Fruit fly (Drosophila melanogaster): ENCODE measurements around the gene CG12991.

The CG12991 gene

dm6 chrX:17595822-17596221, 16.2 kb downstream of the CG12991 start (continued):
- no peak for TF ChIP-seq CG7963 (GFP tag; IDR thresholded peaks at IDR 0.05; ENCODE audit: partially characterized antibody)
- peak; percentile 76 for TF ChIP-seq CG9817 (tag; optimal IDR thresholded peaks at IDR 0.05)
- no peak for TF ChIP-seq CG10565 (GFP tag; optimal IDR thresholded peaks at IDR 0.05)
- peak; percentile 32 for TF ChIP-seq Nf-YB (GFP tag; optimal IDR thresholded peaks at IDR 0.05)
- peak; percentile 80 for TF ChIP-seq CG15269 (tag; optimal IDR thresholded peaks at IDR 0.05)
- no peak for TF ChIP-seq br (optimal IDR thresholded peaks at IDR 0.05)
- peak; percentile 56 for TF ChIP-seq tin (GFP tag; optimal IDR thresholded peaks at IDR 0.05)
- TF ChIP-seq CG2199 (GFP tag; IDR thresholded peaks at IDR 0.05) = no peak
- TF ChIP-seq HLH3B (GFP tag; IDR thresholded peaks at IDR 0.05) = peak; percentile 76
- TF ChIP-seq CG12236 (GFP tag; optimal IDR thresholded peaks at IDR 0.05) = no peak
- TF ChIP-seq TFAM (GFP tag; optimal IDR thresholded peaks at IDR 0.05) = no peak
- peak; percentile 85 for TF ChIP-seq CG3281 (GFP tag; optimal IDR thresholded peaks at IDR 0.05)
- peak; percentile 60 for TF ChIP-seq Six4 (GFP tag; optimal IDR thresholded peaks at IDR 0.05)
- no peak for TF ChIP-seq Dref (GFP tag; IDR thresholded peaks at IDR 0.05)
- peak; percentile 80 for TF ChIP-seq CG2712 (tag; optimal IDR thresholded peaks at IDR 0.05)
- TF ChIP-seq org-1 (GFP tag; optimal IDR thresholded peaks at IDR 0.05) = peak; percentile 34
- TF ChIP-seq unc-4 (GFP tag; IDR thresholded peaks at IDR 0.05; ENCODE audit: partially characterized antibody) = no peak
- TF ChIP-seq MBD-R2 (GFP tag; IDR thresholded peaks at IDR 0.05) = peak; percentile 58; the same call in 1 of the 2 replicates
- TF ChIP-seq CG16815 (GFP tag; optimal IDR thresholded peaks at IDR 0.05) = peak; percentile 48
- TF ChIP-seq CG6765 (GFP tag; optimal IDR thresholded peaks at IDR 0.05) = peak; percentile 57
- TF ChIP-seq CG1602 (GFP tag; optimal IDR thresholded peaks at IDR 0.05) = peak; percentile 63
- TF ChIP-seq fd64A (GFP tag; optimal IDR thresholded peaks at IDR 0.05) = no peak
- no peak for TF ChIP-seq nerfin-1 (tag; optimal IDR thresholded peaks at IDR 0.05)
- TF ChIP-seq CTCF (GFP tag; optimal IDR thresholded peaks at IDR 0.05) = no peak
- TF ChIP-seq CG13296 (GFP tag; optimal IDR thresholded peaks at IDR 0.05) = peak; percentile 77
- peak; percentile 76 for TF ChIP-seq zfh2 (GFP tag; optimal IDR thresholded peaks at IDR 0.05)
- peak; percentile 48; the same call in 1 of the 2 replicates for TF ChIP-seq CG5953 (GFP tag; IDR thresholded peaks at IDR 0.05)
- TF ChIP-seq jing (GFP tag; optimal IDR thresholded peaks at IDR 0.05) = no peak
- TF ChIP-seq CG12104 (GFP tag; optimal IDR thresholded peaks at IDR 0.05) = peak; percentile 47
- TF ChIP-seq hb (GFP tag; IDR thresholded peaks at IDR 0.05; ENCODE audit: partially characterized antibody) = no peak
- TF ChIP-seq vnd (GFP tag; IDR thresholded peaks at IDR 0.05; ENCODE audit: partially characterized antibody) = no peak
- TF ChIP-seq dimm (GFP tag; IDR thresholded peaks at IDR 0.05) = 0 out of 2 replicates have a peak, but pooled peaks have one; percentile 38
- peak; percentile 91 for TF ChIP-seq Atf6 (GFP tag; IDR thresholded peaks at IDR 0.05)
- TF ChIP-seq Oli (tag; optimal IDR thresholded peaks at IDR 0.05) = peak; percentile 75
- TF ChIP-seq Hey (tag; optimal IDR thresholded peaks at IDR 0.05) = no peak
- no peak for TF ChIP-seq CG7745 (tag; optimal IDR thresholded peaks at IDR 0.05)
- TF ChIP-seq sd (tag; optimal IDR thresholded peaks at IDR 0.05) = peak; percentile 82
- TF ChIP-seq shn (GFP tag; optimal IDR thresholded peaks at IDR 0.05) = peak; percentile 16
- TF ChIP-seq Sry-β (GFP tag; optimal IDR thresholded peaks at IDR 0.05) = no peak
- no peak for TF ChIP-seq CG2202 (tag; optimal IDR thresholded peaks at IDR 0.05)
- TF ChIP-seq al (GFP tag; IDR thresholded peaks at IDR 0.05) = peak; percentile 89
- TF ChIP-seq Tbp (GFP tag; optimal IDR thresholded peaks at IDR 0.05) = no peak
- peak; percentile 66 for TF ChIP-seq CG13624 (GFP tag; optimal IDR thresholded peaks at IDR 0.05)
- peak; percentile 67 for TF ChIP-seq CG15011 (GFP tag; optimal IDR thresholded peaks at IDR 0.05)
- no peak for TF ChIP-seq dan (GFP tag; IDR thresholded peaks at IDR 0.05)
- TF ChIP-seq Mrtf (GFP tag; IDR thresholded peaks at IDR 0.05) = peak; percentile 72; the same call in 2 of the 3 replicates
- TF ChIP-seq CG7839 (tag; optimal IDR thresholded peaks at IDR 0.05) = peak; percentile 85
- no peak for TF ChIP-seq eve (GFP tag; optimal IDR thresholded peaks at IDR 0.05)
- TF ChIP-seq CG11504 (tag; optimal IDR thresholded peaks at IDR 0.05) = peak; percentile 84
- TF ChIP-seq fd3F (GFP tag; optimal IDR thresholded peaks at IDR 0.05) = peak; percentile 80
- TF ChIP-seq CG6689 (GFP tag; IDR thresholded peaks at IDR 0.05) = peak; percentile 81
- TF ChIP-seq gro (GFP tag; optimal IDR thresholded peaks at IDR 0.05) = peak; percentile 67

Data from whole organism, embryonic.